Fruit fly (Drosophila melanogaster): Measurements from ENCODE around the gene Sap-r.

Sap-r gene

dm6 chr3R:30912402-30912801, 23.5 kb upstream of the Sap-r start, which contains the start of gene Ptx1:
Gene Ptx1 (plus strand): TSS chr3R:30912754.
- TF ChIP-seq pad (GFP tag; optimal IDR thresholded peaks at IDR 0.05) (peak; percentile 65), CG12768 (GFP tag; optimal IDR thresholded peaks at IDR 0.05) (no peak), toe (GFP tag; optimal IDR thresholded peaks at IDR 0.05) (peak; percentile 1), CG33017 (tag; optimal IDR thresholded peaks at IDR 0.05) (no peak), kay (GFP tag; ENCODE audit: borderline replicate concordance) (no peak), Clk (GFP tag; optimal IDR thresholded peaks at IDR 0.05) (no peak), Mnt (GFP tag; optimal IDR thresholded peaks at IDR 0.05) (peak; percentile 29)

dm6 chr3R:30909840-30910239, 21.0 kb upstream of the Sap-r start:
- TF ChIP-seq ovo (GFP tag; optimal IDR thresholded peaks at IDR 0.05) (no peak), Hr96 (GFP tag; optimal IDR thresholded peaks at IDR 0.05) (no peak)

dm6 chr3R:30909032-30909431, 20.2 kb upstream of the Sap-r start:
- TF ChIP-seq CG11617 (GFP tag; optimal IDR thresholded peaks at IDR 0.05) (no peak), pad (GFP tag; optimal IDR thresholded peaks at IDR 0.05) (peak; percentile 70)

- TF ChIP-seq CG11617 (GFP tag; optimal IDR thresholded peaks at IDR 0.05): no peak
- no peak for TF ChIP-seq CG7045 (GFP tag; optimal IDR thresholded peaks at IDR 0.05)
- TF ChIP-seq Crg-1 (GFP tag; optimal IDR thresholded peaks at IDR 0.05): no peak
- no peak for TF ChIP-seq tj (GFP tag; optimal IDR thresholded peaks at IDR 0.05)
- TF ChIP-seq CG1620 (GFP tag; optimal IDR thresholded peaks at IDR 0.05): no peak
- TF ChIP-seq Clk (GFP tag; optimal IDR thresholded peaks at IDR 0.05): no peak
- TF ChIP-seq cnc (optimal IDR thresholded peaks at IDR 0.05): no peak
- TF ChIP-seq CG5204 (GFP tag; optimal IDR thresholded peaks at IDR 0.05): no peak
- TF ChIP-seq CG7101 (tag; optimal IDR thresholded peaks at IDR 0.05): no peak
- no peak for TF ChIP-seq CG12768 (GFP tag; optimal IDR thresholded peaks at IDR 0.05)
- TF ChIP-seq bab1 (GFP tag; optimal IDR thresholded peaks at IDR 0.05): no peak
- TF ChIP-seq pad (GFP tag; optimal IDR thresholded peaks at IDR 0.05): no peak
- no peak for TF ChIP-seq Hr96 (GFP tag; optimal IDR thresholded peaks at IDR 0.05)
- no peak for TF ChIP-seq kay (GFP tag; ENCODE audit: borderline replicate concordance)
- TF ChIP-seq ovo (GFP tag; optimal IDR thresholded peaks at IDR 0.05): no peak
- TF ChIP-seq Mnt (GFP tag; optimal IDR thresholded peaks at IDR 0.05): no peak
- TF ChIP-seq cic (GFP tag; optimal IDR thresholded peaks at IDR 0.05): no peak
- TF ChIP-seq toe (GFP tag; optimal IDR thresholded peaks at IDR 0.05): no peak
These were observed 15.1 kb upstream of the Sap-r start for dm6 chr3R:30903994-30904393.

- TF ChIP-seq ovo (GFP tag; optimal IDR thresholded peaks at IDR 0.05) (no peak), CG33017 (tag; optimal IDR thresholded peaks at IDR 0.05) (no peak), CG7045 (GFP tag; optimal IDR thresholded peaks at IDR 0.05) (no peak), cnc (optimal IDR thresholded peaks at IDR 0.05) (no peak), CG14711 (tag; optimal IDR thresholded peaks at IDR 0.05) (no peak), CG12768 (GFP tag; optimal IDR thresholded peaks at IDR 0.05) (no peak), Clk (GFP tag; optimal IDR thresholded peaks at IDR 0.05) (no peak), tj (GFP tag; optimal IDR thresholded peaks at IDR 0.05) (no peak), bab1 (GFP tag; optimal IDR thresholded peaks at IDR 0.05) (no peak), CG7101 (tag; optimal IDR thresholded peaks at IDR 0.05) (no peak), Mnt (GFP tag; optimal IDR thresholded peaks at IDR 0.05) (no peak)
These were observed 13.2 kb upstream of the Sap-r start, which contains the start of gene CG33483 for dm6 chr3R:30902061-30902460. Gene CG33483 (minus strand): TSS chr3R:30902161.

- no peak for TF ChIP-seq CG14711 (tag; optimal IDR thresholded peaks at IDR 0.05)
- TF ChIP-seq toe (GFP tag; optimal IDR thresholded peaks at IDR 0.05): no peak
- no peak for TF ChIP-seq cnc (optimal IDR thresholded peaks at IDR 0.05)
- TF ChIP-seq Clk (GFP tag; optimal IDR thresholded peaks at IDR 0.05): no peak
- TF ChIP-seq bab1 (GFP tag; optimal IDR thresholded peaks at IDR 0.05): no peak
- no peak for TF ChIP-seq pad (GFP tag; optimal IDR thresholded peaks at IDR 0.05)
- no peak for TF ChIP-seq tj (GFP tag; optimal IDR thresholded peaks at IDR 0.05)
- no peak for TF ChIP-seq kay (GFP tag; ENCODE audit: borderline replicate concordance)
- no peak for TF ChIP-seq Mnt (GFP tag; optimal IDR thresholded peaks at IDR 0.05)
- no peak for TF ChIP-seq Hr96 (GFP tag; optimal IDR thresholded peaks at IDR 0.05)
- TF ChIP-seq CG7045 (GFP tag; optimal IDR thresholded peaks at IDR 0.05): no peak
These were observed 4.9 kb upstream of the Sap-r start, which contains the start of gene Cyp4c3 for dm6 chr3R:30893738-30894137. Gene Cyp4c3 (plus strand): TSS chr3R:30894038.

dm6 chr3R:30890045-30890444, 1.2 kb upstream of the Sap-r start:
- TF ChIP-seq CG1620 (GFP tag; optimal IDR thresholded peaks at IDR 0.05) (no peak), Crg-1 (GFP tag; optimal IDR thresholded peaks at IDR 0.05) (no peak), CG14711 (tag; optimal IDR thresholded peaks at IDR 0.05) (no peak), kay (GFP tag; ENCODE audit: borderline replicate concordance) (peak; percentile 74), CG33017 (tag; optimal IDR thresholded peaks at IDR 0.05) (no peak), CG12768 (GFP tag; optimal IDR thresholded peaks at IDR 0.05) (no peak), cnc (optimal IDR thresholded peaks at IDR 0.05) (no peak)
